Fruit fly (Drosophila melanogaster) whole organism, embryonic: ENCODE measurements around the gene Klp10A.

Experiments used
- Abd-B ChIP-seq: fragments of 200-800 bp; sonication (Bioruptor generic); optimal IDR thresholded peaks from 2 replicates; lab custom pipeline; 2018; ENCODE audit warnings: missing biosample characterization, mild to moderate bottlenecking, missing genetic modification characterization, moderate library complexity
- Asciz ChIP-seq: fragments of 200-800 bp; sonication (Bioruptor generic); optimal IDR thresholded peaks from 2 replicates; lab custom pipeline; 2017; ENCODE audit warnings: missing biosample characterization, mild to moderate bottlenecking, missing genetic modification characterization, missing genetic modification reagents
- B-H2 ChIP-seq: fragments of 200-800 bp; sonication (Bioruptor generic); optimal IDR thresholded peaks from 2 replicates; lab custom pipeline; 2018; ENCODE audit warnings: missing biosample characterization, mild to moderate bottlenecking, missing genetic modification characterization
- BEAF-32 ChIP-seq: fragments of 200-800 bp; sonication (Bioruptor generic); optimal IDR thresholded peaks from 3 replicates; lab custom pipeline; 2017; ENCODE audit warnings: missing biosample characterization, missing genetic modification characterization, mild to moderate bottlenecking, moderate library complexity, missing genetic modification reagents
- CG10267 ChIP-seq: fragments of 200-800 bp; sonication (Bioruptor generic); optimal IDR thresholded peaks from 2 replicates; lab custom pipeline; 2018; ENCODE audit warnings: missing biosample characterization, mild to moderate bottlenecking, missing genetic modification characterization, moderate library complexity
- CG10959 ChIP-seq: fragments of 200-800 bp; sonication (Bioruptor generic); IDR thresholded peaks from 2 replicates; pipeline ENCODE4 v1.3.6; 2022; ENCODE audit warnings: missing biosample characterization, missing genetic modification characterization
- CG11695 ChIP-seq: fragments of 200-800 bp; sonication (Bioruptor generic); IDR thresholded peaks from 3 replicates; pipeline ENCODE4 v1.3.6; 2022; ENCODE audit warnings: missing biosample characterization, missing genetic modification characterization
- CG12219 ChIP-seq: fragments of 200-800 bp; sonication (Bioruptor generic); optimal IDR thresholded peaks from 3 replicates; lab custom pipeline; 2018; ENCODE audit warnings: missing biosample characterization, mild to moderate bottlenecking, missing genetic modification characterization
- CG1233 ChIP-seq: fragments of 200-800 bp; sonication (Bioruptor generic); optimal IDR thresholded peaks from 4 replicates; lab custom pipeline; 2018; ENCODE audit warnings: missing biosample characterization, mild to moderate bottlenecking, missing genetic modification characterization
- CG12391 ChIP-seq: fragments of 200-800 bp; sonication (Bioruptor generic); optimal IDR thresholded peaks from 3 replicates; lab custom pipeline; 2018; ENCODE audit warnings: missing biosample characterization, mild to moderate bottlenecking, missing genetic modification characterization, moderate library complexity
- CG12744 ChIP-seq: fragments of 200-800 bp; sonication (Bioruptor generic); optimal IDR thresholded peaks from 2 replicates; lab custom pipeline; 2016; ENCODE audit warnings: missing biosample characterization, missing genetic modification characterization
- CG13287 ChIP-seq: fragments of 200-800 bp; sonication (Bioruptor generic); IDR thresholded peaks from 2 replicates; pipeline ENCODE4 v1.3.6; 2022; ENCODE audit warnings: missing biosample characterization, missing genetic modification characterization; ENCODE audit not compliant: partially characterized antibody
- CG14050 ChIP-seq: fragments of 200-800 bp; sonication (Bioruptor generic); IDR thresholded peaks from 3 replicates; pipeline ENCODE4 v1.3.6; 2022; ENCODE audit warnings: missing biosample characterization, missing genetic modification characterization
- CG14667 ChIP-seq: fragments of 200-800 bp; sonication (Bioruptor generic); IDR thresholded peaks from 2 replicates; pipeline ENCODE4 v1.3.6; 2022; ENCODE audit warnings: missing biosample characterization, missing genetic modification characterization
- CG14965 ChIP-seq: fragments of 200-800 bp; sonication (Bioruptor generic); optimal IDR thresholded peaks from 2 replicates; lab custom pipeline; 2016; ENCODE audit warnings: missing biosample characterization, missing genetic modification characterization, borderline replicate concordance
- CG1529 ChIP-seq: fragments of 200-800 bp; sonication (Bioruptor generic); optimal IDR thresholded peaks from 3 replicates; lab custom pipeline; 2018; ENCODE audit warnings: missing biosample characterization, missing genetic modification characterization
- CG15514 ChIP-seq: fragments of 200-800 bp; sonication (Bioruptor generic); optimal IDR thresholded peaks from 3 replicates; lab custom pipeline; 2017; ENCODE audit warnings: missing biosample characterization, missing genetic modification characterization, mild to moderate bottlenecking, moderate library complexity, missing genetic modification reagents
- CG17912 ChIP-seq: fragments of 200-800 bp; sonication (Bioruptor generic); optimal IDR thresholded peaks from 2 replicates; lab custom pipeline; 2018; ENCODE audit warnings: missing biosample characterization, mild to moderate bottlenecking, missing genetic modification characterization
- CG18764 ChIP-seq: fragments of 200-800 bp; sonication (Bioruptor generic); optimal IDR thresholded peaks from 3 replicates; lab custom pipeline; 2016; ENCODE audit warnings: missing biosample characterization, missing genetic modification characterization
- CG2678 ChIP-seq: fragments of 200-800 bp; sonication (Bioruptor generic); optimal IDR thresholded peaks from 3 replicates; lab custom pipeline; 2019; ENCODE audit warnings: missing biosample characterization, mild to moderate bottlenecking, missing genetic modification characterization, moderate library complexity
- CG30431 ChIP-seq: fragments of 200-800 bp; sonication (Bioruptor generic); optimal IDR thresholded peaks from 2 replicates; lab custom pipeline; 2017; ENCODE audit warnings: missing biosample characterization, missing genetic modification characterization
- CG6254 ChIP-seq: fragments of 200-800 bp; sonication (Bioruptor generic); optimal IDR thresholded peaks from 3 replicates; lab custom pipeline; 2017; ENCODE audit warnings: mild to moderate bottlenecking, missing biosample characterization, missing genetic modification reagents, missing genetic modification characterization
- CG6765 ChIP-seq: fragments of 200-800 bp; sonication (Bioruptor generic); optimal IDR thresholded peaks from 3 replicates; lab custom pipeline; 2017; ENCODE audit warnings: missing biosample characterization, mild to moderate bottlenecking, missing genetic modification characterization
- CG6791 ChIP-seq: fragments of 200-800 bp; sonication (Bioruptor generic); IDR thresholded peaks from 3 replicates; pipeline ENCODE4 v1.3.6; 2022; ENCODE audit warnings: missing biosample characterization, missing genetic modification characterization; ENCODE audit not compliant: partially characterized antibody
- CG7372 ChIP-seq: fragments of 200-800 bp; sonication (Bioruptor generic); IDR thresholded peaks from 2 replicates; pipeline ENCODE4 v1.3.6; 2022; ENCODE audit warnings: missing biosample characterization, missing genetic modification characterization
- CG9932 ChIP-seq: fragments of 200-800 bp; sonication (Bioruptor generic); IDR thresholded peaks from 2 replicates; pipeline ENCODE4 v1.3.6; 2022; ENCODE audit warnings: missing biosample characterization, missing genetic modification characterization
- E2f1 ChIP-seq: fragments of 200-800 bp; sonication (Bioruptor generic); IDR thresholded peaks from 2 replicates; pipeline ENCODE4 v1.3.6; 2022; ENCODE audit warnings: missing biosample characterization, missing genetic modification characterization
- Hmr ChIP-seq: fragments of 200-800 bp; sonication (Bioruptor generic); optimal IDR thresholded peaks from 3 replicates; lab custom pipeline; 2017; ENCODE audit warnings: mild to moderate bottlenecking, missing biosample characterization, missing genetic modification reagents, missing genetic modification characterization
- Hr3 ChIP-seq: fragments of 200-800 bp; sonication (Bioruptor generic); optimal IDR thresholded peaks from 3 replicates; lab custom pipeline; 2016; ENCODE audit warnings: missing biosample characterization, missing genetic modification characterization
- Kr ChIP-seq: fragments of 200-800 bp; sonication (Bioruptor generic); optimal IDR thresholded peaks from 2 replicates; lab custom pipeline; 2017; ENCODE audit warnings: missing biosample characterization, mild to moderate bottlenecking, missing genetic modification characterization
- Med ChIP-seq: fragments of 200-800 bp; sonication (Bioruptor generic); peaks from one replicate; lab custom pipeline; 2016; ENCODE audit warnings: missing biosample characterization, missing genetic modification characterization, mild to moderate bottlenecking, inconsistent platforms, moderate library complexity
- Oli ChIP-seq: fragments of 200-800 bp; sonication (Bioruptor generic); optimal IDR thresholded peaks from 2 replicates; lab custom pipeline; 2018; ENCODE audit warnings: missing biosample characterization, mild to moderate bottlenecking, missing genetic modification characterization, moderate library complexity
- PHDP ChIP-seq: fragments of 200-800 bp; sonication (Bioruptor generic); optimal IDR thresholded peaks from 3 replicates; lab custom pipeline; 2018; ENCODE audit warnings: missing biosample characterization, mild to moderate bottlenecking, missing genetic modification characterization, moderate library complexity
- Pdp1 ChIP-seq, 2 experiments: fragments of 200-800 bp; sonication (Bioruptor generic); optimal IDR thresholded peaks; 3 replicates each; lab custom pipeline; 2016; ENCODE audit warnings: missing biosample characterization in 2 of 2, missing genetic modification characterization in 2 of 2, mild to moderate bottlenecking in 1 of 2, moderate library complexity in 1 of 2
- Spps ChIP-seq: fragments of 200-800 bp; sonication (Bioruptor generic); optimal IDR thresholded peaks from 2 replicates; lab custom pipeline; 2018; ENCODE audit warnings: missing biosample characterization, mild to moderate bottlenecking, missing genetic modification characterization
- Sry-β ChIP-seq: fragments of 200-800 bp; sonication (Bioruptor generic); optimal IDR thresholded peaks from 2 replicates; lab custom pipeline; 2018; ENCODE audit warnings: missing biosample characterization, mild to moderate bottlenecking, missing genetic modification characterization, moderate library complexity
- ase ChIP-seq: fragments of 200-800 bp; sonication (Bioruptor generic); IDR thresholded peaks from 3 replicates; pipeline ENCODE4 v1.3.6; 2022; ENCODE audit warnings: missing biosample characterization, missing genetic modification characterization
- fd96Cb ChIP-seq: fragments of 200-800 bp; sonication (Bioruptor generic); optimal IDR thresholded peaks from 2 replicates; lab custom pipeline; 2018; ENCODE audit warnings: missing biosample characterization, mild to moderate bottlenecking, missing genetic modification characterization, moderate library complexity
- hbn ChIP-seq: fragments of 200-800 bp; sonication (Bioruptor generic); IDR thresholded peaks from 2 replicates; pipeline ENCODE4 v1.3.6; 2022; ENCODE audit warnings: missing biosample characterization, missing genetic modification characterization; ENCODE audit not compliant: partially characterized antibody
- jumu ChIP-seq: fragments of 200-800 bp; sonication (Bioruptor generic); optimal IDR thresholded peaks from 3 replicates; lab custom pipeline; 2016; ENCODE audit warnings: missing biosample characterization, missing genetic modification characterization
- knrl ChIP-seq: fragments of 200-800 bp; sonication (Bioruptor generic); IDR thresholded peaks from 3 replicates; pipeline ENCODE4 v1.3.6; 2022; ENCODE audit warnings: missing biosample characterization, missing genetic modification characterization; ENCODE audit not compliant: partially characterized antibody
- nmo ChIP-seq: fragments of 200-800 bp; sonication (Bioruptor generic); optimal IDR thresholded peaks from 2 replicates; lab custom pipeline; 2018; ENCODE audit warnings: missing biosample characterization, mild to moderate bottlenecking, missing genetic modification characterization, moderate library complexity
- pzg ChIP-seq: fragments of 200-800 bp; sonication (Bioruptor generic); optimal IDR thresholded peaks from 3 replicates; lab custom pipeline; 2018; ENCODE audit warnings: missing biosample characterization, mild to moderate bottlenecking, missing genetic modification characterization, moderate library complexity
- ranshi ChIP-seq: fragments of 200-800 bp; sonication (Bioruptor generic); IDR thresholded peaks from 2 replicates; pipeline ENCODE4 v1.3.6; 2022; ENCODE audit warnings: missing biosample characterization, missing genetic modification characterization
- row ChIP-seq: fragments of 200-800 bp; sonication (Bioruptor generic); IDR thresholded peaks from 3 replicates; pipeline ENCODE4 v1.3.6; 2022; ENCODE audit warnings: missing biosample characterization, missing genetic modification characterization
- tgo ChIP-seq: fragments of 200-800 bp; sonication (Bioruptor generic); IDR thresholded peaks from 3 replicates; pipeline ENCODE4 v1.3.6; 2022; ENCODE audit warnings: missing biosample characterization, missing genetic modification characterization
- toy ChIP-seq: fragments of 200-800 bp; sonication (Bioruptor generic); IDR thresholded peaks from 2 replicates; pipeline ENCODE4 v1.3.6; 2022; ENCODE audit warnings: missing biosample characterization, missing genetic modification characterization
- usp ChIP-seq: fragments of >200 bp; optimal IDR thresholded peaks from 2 replicates; lab custom pipeline; 2017; ENCODE audit warnings: missing biosample characterization, missing genetic modification characterization
- wdn ChIP-seq: fragments of 200-800 bp; sonication (Bioruptor generic); IDR thresholded peaks from 2 replicates; pipeline ENCODE4 v1.3.6; 2022; ENCODE audit warnings: missing biosample characterization, missing genetic modification characterization

The Klp10A gene

dm6 chrX:11148272-11148835 lies 11.4 kb upstream of the Klp10A start, which contains the start of gene Ran (continued):
- TF ChIP-seq Hr3, result no peak
- peak; percentile 7; the same call in 1 of the 2 replicates for TF ChIP-seq CG14667 (GFP tag; lab: Robert Waterston, UW)
- TF ChIP-seq CG12219, result no peak
- no peak for TF ChIP-seq wdn
- peak; percentile 66 for TF ChIP-seq CG9932
- TF ChIP-seq CG6791 (GFP tag; lab: Robert Waterston, UW), result peak; percentile 15; the same call in 1 of the 3 replicates
- peak; percentile 23 for TF ChIP-seq Abd-B (GFP tag; lab: Kevin White, UChicago)
- TF ChIP-seq ranshi (GFP tag; lab: Robert Waterston, UW), result no peak; the same call in 1 of the 2 replicates
- TF ChIP-seq Kr (GFP tag; lab: Kevin White, UChicago), result no peak
- no peak for TF ChIP-seq CG1529
- TF ChIP-seq row, result peak; percentile 81
- TF ChIP-seq Pdp1 (GFP tag; optimal IDR thresholded peaks at IDR 0.05; lab: Kevin White, UChicago), result no peak
- TF ChIP-seq B-H2 (GFP tag; lab: Kevin White, UChicago), result no peak
- peak; percentile 26 for TF ChIP-seq nmo (GFP tag; lab: Kevin White, UChicago)
- no peak for TF ChIP-seq CG14050 (GFP tag; lab: Robert Waterston, UW)
- TF ChIP-seq CG10959, result no peak
- TF ChIP-seq CG15514 (GFP tag; lab: Kevin White, UChicago), result peak; percentile 24
- TF ChIP-seq CG6765 (GFP tag; lab: Kevin White, UChicago), result no peak
- TF ChIP-seq PHDP, result no peak
- TF ChIP-seq Asciz (GFP tag; lab: Kevin White, UChicago), result no peak
- no peak for TF ChIP-seq Spps
- TF ChIP-seq tgo (GFP tag; lab: Robert Waterston, UW), result no peak
- peak; percentile 19; the same call in 1 of the 2 replicates for TF ChIP-seq CG13287 (GFP tag; lab: Robert Waterston, UW)
- no peak for TF ChIP-seq fd96Cb (tag; lab: Kevin White, UChicago)
- TF ChIP-seq jumu (GFP tag; lab: Kevin White, UChicago), result no peak
- peak; percentile 36; the same call in 1 of the 3 replicates for TF ChIP-seq knrl (GFP tag; lab: Robert Waterston, UW)
- TF ChIP-seq CG11695 (GFP tag; lab: Robert Waterston, UW), result no peak
- TF ChIP-seq Oli (tag; lab: Kevin White, UChicago), result no peak
- TF ChIP-seq Hmr (GFP tag; lab: Kevin White, UChicago), result no peak
- TF ChIP-seq CG7372 (GFP tag; lab: Robert Waterston, UW), result no peak
- TF ChIP-seq E2f1 (GFP tag; lab: Robert Waterston, UW), result no peak
- no peak for TF ChIP-seq CG17912
- no peak for TF ChIP-seq CG6254 (GFP tag; lab: Kevin White, UChicago)
- TF ChIP-seq CG14965, result no peak
- TF ChIP-seq Med, result peak; percentile 59
- TF ChIP-seq toy (GFP tag; lab: Robert Waterston, UW), result no peak
- TF ChIP-seq BEAF-32 (GFP tag; lab: Kevin White, UChicago), result peak; percentile 66
- TF ChIP-seq hbn (GFP tag; lab: Robert Waterston, UW), result 0 out of 2 replicates have a peak, but pooled peaks have one; percentile 23
- no peak for TF ChIP-seq CG18764
- peak; percentile 15 for TF ChIP-seq CG10267
- TF ChIP-seq CG12391, result peak; percentile 25
- no peak for TF ChIP-seq Sry-β
- TF ChIP-seq ase, result 0 out of 3 replicates have a peak, but pooled peaks have one; percentile 8
- no peak for TF ChIP-seq CG2678 (tag; lab: Kevin White, UChicago)
- TF ChIP-seq pzg (GFP tag; lab: Kevin White, UChicago), result peak; percentile 60
- TF ChIP-seq CG1233 (GFP tag; lab: Kevin White, UChicago), result no peak
- no peak for TF ChIP-seq CG30431
- TF ChIP-seq usp (GFP tag; lab: Kevin White, UChicago), result no peak
- no peak for TF ChIP-seq CG12744 (GFP tag; lab: Kevin White, UChicago)
